Worm (Caenorhabditis elegans) whole organism, late embryonic: ENCODE measurements around the gene rga-8.

Experiments used
- hlh-30 ChIP-seq: sonication (generic microtip); optimal IDR thresholded peaks from 2 replicates; lab custom pipeline; 2017; ENCODE audit warnings: antibody characterized with exemption, missing genetic modification characterization, missing compliant biosample characterization; ENCODE audit not compliant: insufficient read depth
- madf-2 ChIP-seq: sonication (generic microtip); optimal IDR thresholded peaks from 2 replicates; lab custom pipeline; 2017; ENCODE audit warnings: missing genetic modification characterization, missing compliant biosample characterization
- npax-4 ChIP-seq: sonication (generic microtip); optimal IDR thresholded peaks from 2 replicates; lab custom pipeline; 2016; ENCODE audit warnings: missing genetic modification characterization, missing compliant biosample characterization
- sox-4 ChIP-seq: sonication (generic microtip); optimal IDR thresholded peaks from 2 replicates; lab custom pipeline; 2017; ENCODE audit warnings: mild to moderate bottlenecking, missing genetic modification characterization, inconsistent platforms, missing compliant biosample characterization

ce11 chrX:5256999-5257398, 22.6 kb downstream of the rga-8 start, which contains the start of gene nspg-12:
- TF ChIP-seq hlh-30 (tag; lab: Kevin White, UChicago) = no peak
- TF ChIP-seq madf-2 = no peak
- no peak for TF ChIP-seq npax-4 (tag; lab: Kevin White, UChicago)
- no peak for TF ChIP-seq sox-4 (tag; lab: Kevin White, UChicago)
